Worm (Caenorhabditis elegans) whole organism, early embryonic: Measurements from ENCODE around the gene cest-2.2.

Source experiments
- F13C5.2 ChIP-seq: sonication (generic microtip); optimal IDR thresholded peaks from 2 replicates; lab custom pipeline; 2017; ENCODE audit warnings: mild to moderate bottlenecking, missing genetic modification characterization, inconsistent platforms, missing compliant biosample characterization
- aly-1 ChIP-seq: sonication (generic microtip); optimal IDR thresholded peaks from 2 replicates; lab custom pipeline; 2016; ENCODE audit warnings: missing genetic modification characterization, missing compliant biosample characterization
- ama-1 ChIP-seq: fragments of 150-350 bp; optimal IDR thresholded peaks from 2 replicates; lab custom pipeline; 2014
- hnd-1 ChIP-seq: sonication (generic microtip); optimal IDR thresholded peaks from 2 replicates; lab custom pipeline; 2016; ENCODE audit warnings: missing genetic modification characterization, missing compliant biosample characterization

DNA sequence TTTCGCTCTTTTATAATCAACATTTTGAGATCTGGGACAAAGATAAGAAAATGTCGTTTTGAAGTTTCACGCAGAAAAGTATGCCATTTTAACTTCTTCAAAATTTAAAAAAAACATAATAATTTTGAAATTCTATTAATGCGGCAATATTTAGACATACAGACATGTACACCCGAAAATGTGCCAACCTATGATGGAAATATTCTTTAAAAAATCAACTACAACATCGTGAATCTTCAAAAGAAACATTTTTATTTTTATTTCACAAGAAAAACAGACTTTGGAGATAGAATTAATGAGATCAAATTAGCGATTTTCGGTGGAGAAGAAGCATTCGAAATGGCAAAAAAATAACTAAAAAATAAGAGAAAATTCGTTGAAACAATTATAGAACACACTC lies 40.0 kb upstream of the cest-2.2 start, which contains the start of gene T16A9.5:
- TF ChIP-seq aly-1 (no peak), hnd-1 (tag; lab: Kevin White, UChicago) (no peak), F13C5.2 (tag; lab: Kevin White, UChicago) (no peak), ama-1 (lab: Kevin White, UChicago) (no peak)
